Fruit fly (Drosophila melanogaster) whole organism, embryonic: ENCODE results near the gene CG43121.

ENCODE experiments used
- Bteb2 ChIP-seq: fragments of 200-800 bp; sonication (Bioruptor generic); optimal IDR thresholded peaks from 2 replicates; lab custom pipeline; 2016; ENCODE audit warnings: missing biosample characterization, missing genetic modification characterization
- CG10147 ChIP-seq: fragments of 200-800 bp; sonication (Bioruptor generic); optimal IDR thresholded peaks from 2 replicates; lab custom pipeline; 2019; ENCODE audit warnings: missing biosample characterization, mild to moderate bottlenecking, missing genetic modification characterization, moderate library complexity
- CG11456 ChIP-seq: fragments of 200-800 bp; sonication (Bioruptor generic); IDR thresholded peaks from 3 replicates; pipeline ENCODE4 v1.3.6; 2022; ENCODE audit warnings: missing biosample characterization, missing genetic modification characterization
- CG11696 ChIP-seq: fragments of 200-800 bp; sonication (Bioruptor generic); IDR thresholded peaks from 2 replicates; pipeline ENCODE4 v1.3.6; 2022; ENCODE audit warnings: missing biosample characterization, missing genetic modification characterization
- CG13775 ChIP-seq: fragments of 200-800 bp; sonication (Bioruptor generic); optimal IDR thresholded peaks from 3 replicates; lab custom pipeline; 2017; ENCODE audit warnings: missing biosample characterization, mild to moderate bottlenecking, missing genetic modification characterization
- CG14860 ChIP-seq: fragments of 200-800 bp; sonication (Bioruptor generic); IDR thresholded peaks from 3 replicates; pipeline ENCODE4 v1.3.6; 2022; ENCODE audit warnings: missing biosample characterization, missing genetic modification characterization; ENCODE audit not compliant: partially characterized antibody
- CG15073 ChIP-seq: fragments of 200-800 bp; sonication (Bioruptor generic); optimal IDR thresholded peaks from 2 replicates; lab custom pipeline; 2016; ENCODE audit warnings: missing biosample characterization, missing genetic modification characterization
- CG15479 ChIP-seq: fragments of 200-800 bp; sonication (Bioruptor generic); optimal IDR thresholded peaks from 3 replicates; lab custom pipeline; 2019; ENCODE audit warnings: missing biosample characterization, mild to moderate bottlenecking, missing genetic modification characterization, moderate library complexity
- CG1603 ChIP-seq: fragments of 200-800 bp; sonication (Bioruptor generic); optimal IDR thresholded peaks from 2 replicates; lab custom pipeline; 2019; ENCODE audit warnings: missing biosample characterization, mild to moderate bottlenecking, missing genetic modification characterization, moderate library complexity
- CG16779 ChIP-seq: fragments of 200-800 bp; sonication (Bioruptor generic); IDR thresholded peaks from 2 replicates; pipeline ENCODE4 v1.3.6; 2022; ENCODE audit warnings: missing biosample characterization, missing genetic modification characterization
- CG16813 ChIP-seq: fragments of 200-800 bp; sonication (Bioruptor generic); IDR thresholded peaks from 3 replicates; pipeline ENCODE4 v1.3.6; 2022; ENCODE audit warnings: missing biosample characterization, missing genetic modification characterization; ENCODE audit not compliant: partially characterized antibody
- CG17612 ChIP-seq: fragments of 200-800 bp; sonication (Bioruptor generic); IDR thresholded peaks from 2 replicates; pipeline ENCODE4 v1.3.6; 2022; ENCODE audit warnings: missing biosample characterization, missing genetic modification characterization
- CG2678 ChIP-seq: fragments of 200-800 bp; sonication (Bioruptor generic); optimal IDR thresholded peaks from 3 replicates; lab custom pipeline; 2019; ENCODE audit warnings: missing biosample characterization, mild to moderate bottlenecking, missing genetic modification characterization, moderate library complexity
- CG30431 ChIP-seq: fragments of 200-800 bp; sonication (Bioruptor generic); optimal IDR thresholded peaks from 2 replicates; lab custom pipeline; 2017; ENCODE audit warnings: missing biosample characterization, missing genetic modification characterization
- CG3847 ChIP-seq: fragments of 200-800 bp; sonication (Bioruptor generic); IDR thresholded peaks from 2 replicates; pipeline ENCODE4 v1.3.6; 2022; ENCODE audit warnings: missing biosample characterization, missing genetic modification characterization
- CG4707 ChIP-seq: fragments of 200-800 bp; sonication (Bioruptor generic); optimal IDR thresholded peaks from 2 replicates; lab custom pipeline; 2018; ENCODE audit warnings: missing biosample characterization, mild to moderate bottlenecking, missing genetic modification characterization, moderate library complexity
- CG4820 ChIP-seq: fragments of 200-800 bp; sonication (Bioruptor generic); optimal IDR thresholded peaks from 3 replicates; lab custom pipeline; 2016; ENCODE audit warnings: missing biosample characterization, missing genetic modification characterization
- CG8944 ChIP-seq: fragments of 200-800 bp; sonication (Bioruptor generic); optimal IDR thresholded peaks from 3 replicates; lab custom pipeline; 2016; ENCODE audit warnings: missing biosample characterization, missing genetic modification characterization
- HHEX ChIP-seq: fragments of 200-800 bp; sonication (Bioruptor generic); optimal IDR thresholded peaks from 3 replicates; lab custom pipeline; 2017; ENCODE audit warnings: missing biosample characterization, mild to moderate bottlenecking, missing genetic modification characterization, missing genetic modification reagents
- HLH54F ChIP-seq: fragments of 200-800 bp; sonication (Bioruptor generic); optimal IDR thresholded peaks from 3 replicates; lab custom pipeline; 2016; ENCODE audit warnings: missing biosample characterization, missing genetic modification characterization
- Hand ChIP-seq: fragments of 200-800 bp; sonication (Bioruptor generic); optimal IDR thresholded peaks from 2 replicates; lab custom pipeline; 2017; ENCODE audit warnings: mild to moderate bottlenecking, missing biosample characterization, missing genetic modification reagents, missing genetic modification characterization
- HmgZ ChIP-seq: fragments of 200-800 bp; sonication (Bioruptor generic); optimal IDR thresholded peaks from 2 replicates; lab custom pipeline; 2018; ENCODE audit warnings: missing biosample characterization, mild to moderate bottlenecking, missing genetic modification characterization
- Jarid2 ChIP-seq: fragments of 200-800 bp; sonication (Bioruptor generic); optimal IDR thresholded peaks from 3 replicates; lab custom pipeline; 2017; ENCODE audit warnings: mild to moderate bottlenecking, missing biosample characterization, missing genetic modification reagents, missing genetic modification characterization
- Meics ChIP-seq: fragments of 200-800 bp; sonication (Bioruptor generic); optimal IDR thresholded peaks from 2 replicates; lab custom pipeline; 2017; ENCODE audit warnings: missing biosample characterization, mild to moderate bottlenecking, missing genetic modification characterization
- Mes4 ChIP-seq: fragments of 200-800 bp; sonication (Bioruptor generic); optimal IDR thresholded peaks from 2 replicates; lab custom pipeline; 2016; ENCODE audit warnings: missing biosample characterization, missing genetic modification characterization
- Optix ChIP-seq: fragments of 200-800 bp; sonication (Bioruptor generic); IDR thresholded peaks from 3 replicates; pipeline ENCODE4 v1.3.6; 2022; ENCODE audit warnings: missing biosample characterization, missing genetic modification characterization
- Six4 ChIP-seq: fragments of 200-800 bp; sonication (Bioruptor generic); optimal IDR thresholded peaks from 2 replicates; lab custom pipeline; 2016; ENCODE audit warnings: missing biosample characterization, missing genetic modification characterization
- Ssrp ChIP-seq: fragments of 200-800 bp; sonication (Bioruptor generic); optimal IDR thresholded peaks from 2 replicates; lab custom pipeline; 2018; ENCODE audit warnings: missing biosample characterization, mild to moderate bottlenecking, missing genetic modification characterization, moderate library complexity
- ac ChIP-seq: fragments of 200-800 bp; sonication (Bioruptor generic); optimal IDR thresholded peaks from 3 replicates; lab custom pipeline; 2017; ENCODE audit warnings: missing biosample characterization, mild to moderate bottlenecking, missing genetic modification characterization
- cato ChIP-seq: fragments of 200-800 bp; sonication (Bioruptor generic); optimal IDR thresholded peaks from 2 replicates; lab custom pipeline; 2016; ENCODE audit warnings: missing biosample characterization, missing genetic modification characterization, borderline replicate concordance
- croc ChIP-seq: fragments of 200-800 bp; sonication (Bioruptor generic); conservative IDR thresholded peaks from 3 replicates; pipeline ENCODE4 v1.3.6; 2022; ENCODE audit warnings: missing biosample characterization, missing genetic modification characterization
- danr ChIP-seq: fragments of 200-800 bp; sonication (Bioruptor generic); IDR thresholded peaks from 2 replicates; pipeline ENCODE4 v1.3.6; 2022; ENCODE audit warnings: missing biosample characterization, missing genetic modification characterization
- eyg ChIP-seq: fragments of 200-800 bp; sonication (Bioruptor generic); optimal IDR thresholded peaks from 3 replicates; lab custom pipeline; 2016; ENCODE audit warnings: missing biosample characterization, missing genetic modification characterization
- gce ChIP-seq: fragments of 200-800 bp; sonication (Bioruptor generic); IDR thresholded peaks from 3 replicates; pipeline ENCODE4 v1.3.6; 2022; ENCODE audit warnings: missing biosample characterization, missing genetic modification characterization
- gcm ChIP-seq: fragments of 200-800 bp; sonication (Bioruptor generic); optimal IDR thresholded peaks from 2 replicates; lab custom pipeline; 2019; ENCODE audit warnings: missing biosample characterization, mild to moderate bottlenecking, missing genetic modification characterization, moderate library complexity
- grau ChIP-seq: fragments of 200-800 bp; optimal IDR thresholded peaks from 3 replicates; lab custom pipeline; 2019; ENCODE audit warnings: missing biosample characterization, mild to moderate bottlenecking, missing genetic modification characterization, moderate library complexity
- gt ChIP-seq: fragments of 200-800 bp; sonication (Bioruptor generic); IDR thresholded peaks from 2 replicates; pipeline ENCODE4 v1.3.6; 2022; ENCODE audit warnings: missing biosample characterization, missing genetic modification characterization
- h ChIP-seq: fragments of >200 bp; optimal IDR thresholded peaks from 2 replicates; lab custom pipeline; 2017
- ham ChIP-seq: fragments of 200-800 bp; sonication (Bioruptor generic); IDR thresholded peaks from 2 replicates; pipeline ENCODE4 v1.3.6; 2022; ENCODE audit warnings: missing biosample characterization, missing genetic modification characterization
- hth ChIP-seq: fragments of >200 bp; optimal IDR thresholded peaks from 2 replicates; lab custom pipeline; 2017; ENCODE audit warnings: inconsistent platforms
- jumu ChIP-seq: fragments of 200-800 bp; sonication (Bioruptor generic); optimal IDR thresholded peaks from 3 replicates; lab custom pipeline; 2016; ENCODE audit warnings: missing biosample characterization, missing genetic modification characterization
- kay ChIP-seq: fragments of 200-800 bp; sonication (Bioruptor generic); optimal IDR thresholded peaks from 2 replicates; lab custom pipeline; 2016; ENCODE audit warnings: missing biosample characterization, missing genetic modification characterization
- lov ChIP-seq, 2 experiments: fragments of 200-800 bp in 1 of 2; fragments of >200 bp in 1 of 2; sonication (Bioruptor generic) in 1 of 2; IDR thresholded peaks in 1 of 2; optimal IDR thresholded peaks in 1 of 2; 2 replicates in 1 of 2; 3 replicates in 1 of 2; pipeline versions ENCODE4 v1.3.6 to Lab custom; 2017 to 2022; ENCODE audit warnings: missing biosample characterization in 1 of 2, missing genetic modification characterization in 1 of 2
- schlank ChIP-seq: fragments of 200-800 bp; sonication (Bioruptor generic); optimal IDR thresholded peaks from 2 replicates; lab custom pipeline; 2018; ENCODE audit warnings: missing biosample characterization, mild to moderate bottlenecking, missing genetic modification characterization
- sima ChIP-seq: fragments of 200-800 bp; sonication (Bioruptor generic); optimal IDR thresholded peaks from 2 replicates; lab custom pipeline; 2016; ENCODE audit warnings: missing biosample characterization, missing genetic modification characterization
- stwl ChIP-seq: fragments of 200-800 bp; sonication (Bioruptor generic); optimal IDR thresholded peaks from 3 replicates; lab custom pipeline; 2018; ENCODE audit warnings: missing biosample characterization, mild to moderate bottlenecking, missing genetic modification characterization, moderate library complexity
- tgo ChIP-seq: fragments of 200-800 bp; sonication (Bioruptor generic); IDR thresholded peaks from 3 replicates; pipeline ENCODE4 v1.3.6; 2022; ENCODE audit warnings: missing biosample characterization, missing genetic modification characterization
- twi ChIP-seq: fragments of 200-800 bp; optimal IDR thresholded peaks from 2 replicates; lab custom pipeline; 2019; ENCODE audit warnings: missing biosample characterization, mild to moderate bottlenecking, missing genetic modification characterization, moderate library complexity
- yki ChIP-seq: fragments of >200 bp; optimal IDR thresholded peaks from 3 replicates; lab custom pipeline; 2018
- zen ChIP-seq: fragments of 200-800 bp; sonication (Bioruptor generic); optimal IDR thresholded peaks from 3 replicates; lab custom pipeline; 2018; ENCODE audit warnings: missing biosample characterization, mild to moderate bottlenecking, missing genetic modification characterization, moderate library complexity

CG43121 gene

DNA sequence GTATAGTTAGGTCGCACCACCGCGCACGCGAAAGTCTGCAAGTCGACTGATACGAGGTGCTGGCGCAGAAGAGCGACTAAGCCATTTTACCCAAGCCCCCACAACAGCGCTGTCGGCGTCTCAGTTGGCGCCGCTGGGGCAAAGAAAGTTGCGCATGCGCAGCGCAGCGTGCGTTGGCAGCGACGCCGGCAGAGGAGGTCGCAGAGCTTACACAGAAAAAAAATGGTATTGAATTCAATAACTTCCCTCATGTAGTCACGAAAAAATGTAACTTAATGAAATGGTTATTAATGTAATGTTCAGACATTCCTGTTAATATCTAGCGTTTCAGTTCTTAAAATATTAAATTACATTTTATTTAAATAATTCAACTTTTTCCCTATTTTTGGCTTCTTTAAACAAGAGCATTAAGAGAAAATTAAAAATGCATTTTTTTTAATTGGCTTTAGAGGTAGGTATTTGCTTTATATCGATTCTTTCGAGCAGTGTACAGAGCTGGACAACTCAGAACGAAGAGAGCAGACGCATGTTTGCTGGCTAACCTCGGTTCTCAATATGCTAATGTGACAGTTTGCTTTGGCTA is 6.0 kb upstream of the CG43121 start, which contains the start of gene CG4914 (continued):
- TF ChIP-seq HmgZ = peak; percentile 15
- TF ChIP-seq Jarid2 (GFP tag; lab: Kevin White, UChicago) = peak; percentile 53
- 0 out of 3 replicates have a peak, but pooled peaks have one; percentile 30 for TF ChIP-seq CG16813
- no peak for TF ChIP-seq danr (GFP tag; lab: Robert Waterston, UW)
- TF ChIP-seq eyg (GFP tag; lab: Kevin White, UChicago) = no peak
- peak; percentile 12 for TF ChIP-seq CG1603 (tag; lab: Kevin White, UChicago)
- TF ChIP-seq CG15479 (GFP tag; lab: Kevin White, UChicago) = no peak
- no peak for TF ChIP-seq CG17612
- peak; percentile 55 for TF ChIP-seq HHEX (GFP tag; lab: Kevin White, UChicago)
- peak; percentile 64 for TF ChIP-seq Meics
- no peak for TF ChIP-seq CG15073 (GFP tag; lab: Kevin White, UChicago)
- peak; percentile 42 for TF ChIP-seq Bteb2 (GFP tag; lab: Kevin White, UChicago)
- peak; percentile 34; the same call in 1 of the 2 replicates for TF ChIP-seq gt
- TF ChIP-seq CG11696 (GFP tag; lab: Robert Waterston, UW) = no peak
- peak; percentile 58 for TF ChIP-seq zen (tag; lab: Kevin White, UChicago)
- no peak for TF ChIP-seq CG8944 (GFP tag; lab: Kevin White, UChicago)
- TF ChIP-seq Hand (GFP tag; lab: Kevin White, UChicago) = no peak
- TF ChIP-seq CG10147 (GFP tag; lab: Kevin White, UChicago) = peak; percentile 53
- TF ChIP-seq Optix (GFP tag; lab: Robert Waterston, UW) = no peak
- no peak for TF ChIP-seq ac (GFP tag; lab: Kevin White, UChicago)
- TF ChIP-seq CG4820 (GFP tag; lab: Kevin White, UChicago) = peak; percentile 73
- 0 out of 2 replicates have a peak, but pooled peaks have one; percentile 47 for TF ChIP-seq CG16779 (GFP tag; lab: Robert Waterston, UW)
- TF ChIP-seq CG30431 (GFP tag; lab: Kevin White, UChicago) = peak; percentile 66
- TF ChIP-seq jumu (GFP tag; lab: Kevin White, UChicago) = no peak
- peak; percentile 7 for TF ChIP-seq HLH54F
- peak; percentile 94 for TF ChIP-seq Ssrp
- no peak for TF ChIP-seq lov (optimal IDR thresholded peaks at IDR 0.05; lab: Kevin White, UChicago)
- TF ChIP-seq lov (GFP tag; IDR thresholded peaks at IDR 0.05; lab: Robert Waterston, UW) = 0 out of 3 replicates have a peak, but pooled peaks have one; percentile 60
- TF ChIP-seq CG4707 (GFP tag; lab: Kevin White, UChicago) = peak; percentile 26
- TF ChIP-seq schlank (tag; lab: Kevin White, UChicago) = no peak
- 0 out of 3 replicates have a peak, but pooled peaks have one; percentile 31 for TF ChIP-seq CG14860 (GFP tag; lab: Robert Waterston, UW)
- peak; percentile 79 for TF ChIP-seq croc (GFP tag; lab: Robert Waterston, UW)
- TF ChIP-seq Six4 (GFP tag; lab: Kevin White, UChicago) = peak; percentile 73
- TF ChIP-seq CG11456 (GFP tag; lab: Robert Waterston, UW) = no peak
- TF ChIP-seq twi = peak; percentile 79
- TF ChIP-seq cato (GFP tag; lab: Kevin White, UChicago) = peak; percentile 45
- 0 out of 3 replicates have a peak, but pooled peaks have one; percentile 38 for TF ChIP-seq gce (GFP tag; lab: Robert Waterston, UW)
- TF ChIP-seq CG2678 (tag; lab: Kevin White, UChicago) = peak; percentile 85
- TF ChIP-seq stwl (tag; lab: Kevin White, UChicago) = no peak
- TF ChIP-seq CG13775 (GFP tag; lab: Kevin White, UChicago) = peak; percentile 79
- no peak for TF ChIP-seq Mes4 (GFP tag; lab: Kevin White, UChicago)
- peak; percentile 26 for TF ChIP-seq kay (GFP tag; lab: Kevin White, UChicago)
- no peak for TF ChIP-seq ham (GFP tag; lab: Robert Waterston, UW)
- TF ChIP-seq gcm = peak; percentile 76
- TF ChIP-seq sima = no peak
- TF ChIP-seq hth (lab: Kevin White, UChicago) = no peak
- no peak; the same call in 1 of the 3 replicates for TF ChIP-seq tgo (GFP tag; lab: Robert Waterston, UW)
- peak; percentile 62 for TF ChIP-seq CG3847 (GFP tag; lab: Robert Waterston, UW)
- peak; percentile 86 for TF ChIP-seq grau (tag; lab: Kevin White, UChicago)
- no peak for TF ChIP-seq yki
- no peak for TF ChIP-seq h (lab: Kevin White, UChicago)
